Worm (Caenorhabditis elegans): ENCODE results near the gene dpy-21.

DNA sequence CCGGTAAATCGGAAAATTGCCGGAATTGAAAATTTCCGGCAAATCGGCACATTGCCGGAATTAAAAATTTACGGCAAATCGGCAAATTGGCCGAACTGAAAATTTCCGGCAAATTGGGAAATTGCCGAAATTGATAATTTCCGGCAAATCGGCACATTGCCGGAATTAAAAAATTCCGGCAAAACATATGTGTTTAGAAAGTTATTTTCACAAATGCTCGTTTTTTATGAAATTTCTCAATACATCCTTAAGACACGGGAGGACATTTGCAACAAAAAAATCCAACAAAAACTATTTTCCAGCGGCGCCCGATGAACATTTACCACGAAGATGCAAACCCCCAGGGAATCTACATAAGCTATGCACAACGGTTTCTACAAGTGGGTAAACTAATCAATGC is 30.3 kb downstream of the dpy-21 start, which contains the start of gene C06H5.8:
- TF ChIP-seq tbx-2 (tag; optimal IDR thresholded peaks at IDR 0.05) (no peak), unc-62 (GFP tag; optimal IDR thresholded peaks at IDR 0.05) (no peak), egl-27 (tag; optimal IDR thresholded peaks at IDR 0.05) (no peak)
